Worm (Caenorhabditis elegans): ENCODE results near the gene srh-203.

srh-203 gene

DNA sequence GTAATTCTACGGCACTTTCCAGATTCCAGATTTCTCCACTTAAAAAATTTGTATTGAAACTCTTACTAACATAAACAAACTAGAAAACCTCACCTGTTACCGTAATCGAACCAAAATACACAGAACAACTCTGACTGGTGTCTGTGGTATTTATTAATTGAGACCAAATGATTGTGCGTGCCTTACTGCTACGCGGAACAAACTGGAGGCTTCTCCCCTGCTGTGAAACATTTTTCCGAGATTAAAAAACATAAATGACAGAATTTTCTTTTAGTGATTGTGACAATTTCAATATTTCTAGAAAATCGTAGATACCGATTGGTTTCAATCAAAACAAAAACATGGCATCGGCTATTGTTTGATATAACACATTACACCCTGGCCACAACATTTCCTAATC is 6.3 kb downstream of the srh-203 start:
- TF ChIP-seq Y116A8C.19 (tag; optimal IDR thresholded peaks at IDR 0.05; ENCODE audit: borderline replicate concordance) (no peak), nhr-71 (tag; optimal IDR thresholded peaks at IDR 0.05) (no peak), ama-1 (optimal IDR thresholded peaks at IDR 0.05) (no peak), unc-30 (tag; optimal IDR thresholded peaks at IDR 0.05) (no peak), F16B12.6 (tag; optimal IDR thresholded peaks at IDR 0.05) (no peak), nhr-19 (GFP tag; conservative IDR thresholded peaks at IDR 0.05) (no peak), tlp-1 (tag; optimal IDR thresholded peaks at IDR 0.05) (no peak), hlh-17 (GFP tag; optimal IDR thresholded peaks at IDR 0.05; ENCODE audit: borderline replicate concordance) (no peak), unc-98 (GFP tag; IDR thresholded peaks at IDR 0.05) (no peak), fkh-10 (GFP tag; optimal IDR thresholded peaks at IDR 0.05) (no peak), hlh-4 (tag; optimal IDR thresholded peaks at IDR 0.05) (no peak)

DNA sequence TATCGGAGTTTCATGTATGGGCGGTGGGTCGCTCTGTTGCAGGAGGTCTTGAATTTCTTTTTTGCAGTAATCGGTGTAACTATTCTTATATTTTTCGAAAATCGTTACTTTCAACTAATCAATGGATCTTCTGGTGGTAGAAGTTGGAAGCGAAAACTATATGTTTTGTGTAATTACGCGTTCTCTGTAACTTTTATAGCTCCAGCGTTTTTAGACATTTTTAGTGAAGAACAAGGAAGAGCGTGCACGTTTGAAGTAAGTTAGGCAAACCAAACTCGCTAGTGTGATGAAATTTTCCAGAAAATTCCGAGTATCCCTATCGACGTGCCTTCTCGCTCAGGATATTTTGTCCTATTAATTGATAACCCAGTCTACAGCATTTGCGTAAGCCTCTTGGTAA is 16.7 kb downstream of the srh-203 start, which contains the start of gene srh-154:
srh-154 (plus strand) TSS at position 301 of the 400 bp plus-strand sequence.
- TF ChIP-seq nhr-28 (tag; optimal IDR thresholded peaks at IDR 0.05), result no peak
- no peak for TF ChIP-seq zag-1 (tag; optimal IDR thresholded peaks at IDR 0.05)
- no peak for TF ChIP-seq efl-1 (optimal IDR thresholded peaks at IDR 0.05)
- peak in 1 of 2 experiments; percentile 55 for TF ChIP-seq efl-1 (GFP tag; optimal IDR thresholded peaks at IDR 0.05 in 1 of 2)

DNA sequence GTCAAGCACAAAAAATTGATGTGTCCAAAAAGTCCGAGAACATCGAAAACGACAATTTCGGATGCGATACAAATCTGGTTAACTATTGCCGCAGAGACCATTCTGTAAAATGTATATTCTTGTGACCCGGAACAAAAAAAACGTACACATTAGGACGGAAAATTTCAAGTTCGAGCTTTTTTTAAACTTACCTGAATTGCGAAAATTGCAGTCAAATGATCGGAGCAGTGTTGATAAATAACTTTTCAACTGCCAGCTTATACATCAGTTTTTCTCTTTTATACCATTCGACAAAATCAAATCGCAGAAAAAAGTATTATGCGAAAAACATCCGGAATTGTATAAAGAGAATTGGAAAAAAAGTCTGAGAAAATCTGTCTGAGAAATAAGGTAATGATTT is 17.8 kb downstream of the srh-203 start, which contains the start of gene srsx-2:
srsx-2 (minus strand) TSS at position 101 of the 400 bp plus-strand sequence.
- no peak for TF ChIP-seq lir-3 (tag; optimal IDR thresholded peaks at IDR 0.05; ENCODE audit: poor library complexity)
- no peak for TF ChIP-seq nhr-12 (tag; optimal IDR thresholded peaks at IDR 0.05)
- no peak for TF ChIP-seq skn-1 (tag; optimal IDR thresholded peaks at IDR 0.05)
- no peak for TF ChIP-seq nhr-47 (tag; optimal IDR thresholded peaks at IDR 0.05)
- TF ChIP-seq ceh-82 (tag; optimal IDR thresholded peaks at IDR 0.05), result no peak
- no peak for TF ChIP-seq lsy-2 (tag; optimal IDR thresholded peaks at IDR 0.05)
- no peak for TF ChIP-seq lin-13 (GFP tag; optimal IDR thresholded peaks at IDR 0.05)
- TF ChIP-seq isw-1 (GFP tag; IDR thresholded peaks at IDR 0.05), result no peak
- no peak for TF ChIP-seq hlh-17 (GFP tag; optimal IDR thresholded peaks at IDR 0.05; ENCODE audit: borderline replicate concordance)
- no peak for TF ChIP-seq Y116A8C.19 (tag; optimal IDR thresholded peaks at IDR 0.05; ENCODE audit: borderline replicate concordance)
- TF ChIP-seq ceh-88 (GFP tag; IDR thresholded peaks at IDR 0.05), result no peak
- no peak for TF ChIP-seq nhr-20 (tag; optimal IDR thresholded peaks at IDR 0.05)
- TF ChIP-seq zag-1 (tag; optimal IDR thresholded peaks at IDR 0.05), result no peak

DNA sequence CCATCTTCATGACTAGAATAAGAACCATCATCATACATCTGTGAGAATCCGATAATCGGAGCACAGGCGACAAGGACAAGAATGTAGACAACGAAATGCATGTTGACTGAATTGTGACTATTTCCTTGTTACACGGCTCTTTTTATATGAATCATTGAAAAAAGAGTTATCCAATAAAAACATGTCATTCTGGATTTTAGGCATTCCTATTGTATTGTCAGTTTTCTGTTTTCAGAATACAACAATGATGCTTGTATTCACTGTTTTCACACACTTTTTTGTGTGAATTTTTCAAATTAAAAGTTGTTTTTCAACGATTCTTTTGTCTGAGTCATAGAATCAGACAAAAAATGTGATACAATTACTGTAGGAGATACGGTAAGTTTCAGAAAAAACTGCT is 19.6 kb downstream of the srh-203 start, which contains the start of gene F20E11.18:
F20E11.18 (minus strand) TSS at position 101 of the 400 bp plus-strand sequence.
- no peak for TF ChIP-seq nhr-12 (tag; optimal IDR thresholded peaks at IDR 0.05)
- no peak for TF ChIP-seq fkh-4 (tag; optimal IDR thresholded peaks at IDR 0.05; ENCODE audit: borderline replicate concordance)
- TF ChIP-seq isw-1 (GFP tag; IDR thresholded peaks at IDR 0.05), result no peak
- TF ChIP-seq unc-30 (tag; optimal IDR thresholded peaks at IDR 0.05), result no peak
- no peak for TF ChIP-seq nhr-84 (tag; optimal IDR thresholded peaks at IDR 0.05)
- TF ChIP-seq nhr-71 (tag; optimal IDR thresholded peaks at IDR 0.05), result no peak
- no peak for TF ChIP-seq nhr-47 (tag; optimal IDR thresholded peaks at IDR 0.05)
- no peak for TF ChIP-seq pax-3 (tag; optimal IDR thresholded peaks at IDR 0.05)
- TF ChIP-seq ces-1 (GFP tag; optimal IDR thresholded peaks at IDR 0.05), result no peak
- TF ChIP-seq zag-1 (tag; optimal IDR thresholded peaks at IDR 0.05), result no peak
- no peak for TF ChIP-seq ceh-88 (GFP tag; IDR thresholded peaks at IDR 0.05)
- no peak for TF ChIP-seq efl-3 (GFP tag; optimal IDR thresholded peaks at IDR 0.05)
- TF ChIP-seq rnt-1 (tag; optimal IDR thresholded peaks at IDR 0.05), result no peak
- TF ChIP-seq lin-35 (GFP tag; optimal IDR thresholded peaks at IDR 0.05), result no peak
- no peak for TF ChIP-seq C34B4.2 (tag; optimal IDR thresholded peaks at IDR 0.05)

DNA sequence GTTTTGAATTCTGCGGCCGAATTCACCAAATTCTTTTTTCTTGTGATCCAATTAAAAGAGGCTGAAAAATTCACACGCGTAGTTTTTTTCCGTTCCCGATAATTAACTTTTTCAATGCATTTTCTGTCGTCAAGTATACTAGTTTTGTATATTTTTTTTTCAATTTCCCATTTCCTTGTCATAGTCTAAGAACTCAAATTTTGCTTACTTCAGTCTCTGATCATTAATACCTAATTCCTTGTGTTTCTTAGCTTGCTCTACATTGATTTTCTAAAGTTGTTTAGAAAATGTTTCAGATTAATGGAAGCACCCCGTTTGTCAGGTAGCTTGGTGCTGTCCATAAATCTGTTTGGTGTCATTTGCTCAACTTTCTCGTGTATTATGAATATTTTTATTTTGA is 25.2 kb downstream of the srh-203 start, which contains the start of gene srbc-27:
srbc-27 (plus strand) TSS at position 301 of the 400 bp plus-strand sequence.
- TF ChIP-seq lin-15B (tag; optimal IDR thresholded peaks at IDR 0.05) (no peak), C34B4.2 (tag; optimal IDR thresholded peaks at IDR 0.05) (no peak), mdl-1 (tag; optimal IDR thresholded peaks at IDR 0.05) (no peak), egl-27 (tag; optimal IDR thresholded peaks at IDR 0.05) (no peak), lir-3 (tag; optimal IDR thresholded peaks at IDR 0.05; ENCODE audit: poor library complexity) (no peak), F16B12.6 (tag; optimal IDR thresholded peaks at IDR 0.05) (no peak), Y116A8C.19 (tag; optimal IDR thresholded peaks at IDR 0.05; ENCODE audit: borderline replicate concordance) (no peak), ama-1 (optimal IDR thresholded peaks at IDR 0.05) (no peak), efl-1 (optimal IDR thresholded peaks at IDR 0.05) (no peak), efl-1 (GFP tag; optimal IDR thresholded peaks at IDR 0.05 in 1 of 2) (no peak), efl-3 (GFP tag; optimal IDR thresholded peaks at IDR 0.05) (no peak), lin-13 (GFP tag; optimal IDR thresholded peaks at IDR 0.05) (no peak), nhr-76 (tag; optimal IDR thresholded peaks at IDR 0.05) (no peak), sup-37 (GFP tag; optimal IDR thresholded peaks at IDR 0.05) (no peak), lin-35 (GFP tag; optimal IDR thresholded peaks at IDR 0.05) (no peak), ceh-63 (GFP tag; optimal IDR thresholded peaks at IDR 0.05) (no peak), jun-1 (tag; optimal IDR thresholded peaks at IDR 0.05) (no peak), nhr-237 (tag; optimal IDR thresholded peaks at IDR 0.05) (no peak), unc-86 (tag; optimal IDR thresholded peaks at IDR 0.05) (no peak)
